Fruit fly (Drosophila melanogaster): ENCODE measurements around the gene pins.
A peak's percentile ranks its signal among the peaks of the same experiment; 100 is the strongest.

pins gene

dm6 chr3R:27553921-27554320, 28.7 kb upstream of the pins start (continued):
- peak; percentile 36; the same call in 1 of the 2 replicates for TF ChIP-seq ranshi (GFP tag; IDR thresholded peaks at IDR 0.05)
- no peak for TF ChIP-seq CHES-1-like (GFP tag; optimal IDR thresholded peaks at IDR 0.05)
- peak; percentile 91 for TF ChIP-seq sens (GFP tag)
- TF ChIP-seq CG1602 (GFP tag; optimal IDR thresholded peaks at IDR 0.05): peak; percentile 34
- TF ChIP-seq CG13296 (GFP tag; optimal IDR thresholded peaks at IDR 0.05): no peak
- no peak for TF ChIP-seq Taf1 (GFP tag; IDR thresholded peaks at IDR 0.05)
- TF ChIP-seq CG31224 (GFP tag; IDR thresholded peaks at IDR 0.05): no peak; the same call in 1 of the 2 replicates
- peak; percentile 47 for TF ChIP-seq ssp (GFP tag; IDR thresholded peaks at IDR 0.05)
- no peak for TF ChIP-seq D (optimal IDR thresholded peaks at IDR 0.05)
- TF ChIP-seq D (GFP tag; optimal IDR thresholded peaks at IDR 0.05): peak; percentile 27
- TF ChIP-seq dati (GFP tag; IDR thresholded peaks at IDR 0.05): no peak
- 0 out of 3 replicates have a peak, but pooled peaks have one; percentile 48 for TF ChIP-seq gce (GFP tag; IDR thresholded peaks at IDR 0.05)
- no peak for TF ChIP-seq mam (GFP tag; optimal IDR thresholded peaks at IDR 0.05)
- no peak for TF ChIP-seq pzg (GFP tag; optimal IDR thresholded peaks at IDR 0.05)
- 0 out of 2 replicates have a peak, but pooled peaks have one; percentile 21 for TF ChIP-seq chm (GFP tag; IDR thresholded peaks at IDR 0.05)
- no peak for TF ChIP-seq CG34224 (GFP tag; IDR thresholded peaks at IDR 0.05; ENCODE audit: partially characterized antibody)
- TF ChIP-seq CG1832 (GFP tag; optimal IDR thresholded peaks at IDR 0.05): no peak
- no peak for TF ChIP-seq slou (GFP tag; optimal IDR thresholded peaks at IDR 0.05)
- no peak for TF ChIP-seq tx (GFP tag; optimal IDR thresholded peaks at IDR 0.05)
- TF ChIP-seq CG34376 (GFP tag; optimal IDR thresholded peaks at IDR 0.05): no peak
- TF ChIP-seq aop (GFP tag; IDR thresholded peaks at IDR 0.05): 0 out of 2 replicates have a peak, but pooled peaks have one; percentile 31
- no peak for TF ChIP-seq chinmo (GFP tag; IDR thresholded peaks at IDR 0.05; ENCODE audit: partially characterized antibody)
- TF ChIP-seq CG9437 (GFP tag; optimal IDR thresholded peaks at IDR 0.05): peak; percentile 2
- peak; percentile 15 to 57 for TF ChIP-seq bsh (GFP tag; optimal IDR thresholded peaks at IDR 0.05)
- no peak for TF ChIP-seq gsb (GFP tag; IDR thresholded peaks at IDR 0.05)
- peak in 1 of 2 experiments; percentile 38 for TF ChIP-seq Eip74EF (GFP tag; optimal IDR thresholded peaks at IDR 0.05)
- TF ChIP-seq Bdp1 (GFP tag; optimal IDR thresholded peaks at IDR 0.05): no peak
- TF ChIP-seq sisA (GFP tag; IDR thresholded peaks at IDR 0.05): peak; percentile 73
- peak; percentile 16 for TF ChIP-seq CG12942 (GFP tag; optimal IDR thresholded peaks at IDR 0.05)
- peak; percentile 63; the same call in 1 of the 3 replicates for TF ChIP-seq so (GFP tag; IDR thresholded peaks at IDR 0.05)
- TF ChIP-seq mirr (GFP tag; optimal IDR thresholded peaks at IDR 0.05): no peak
- 0 out of 2 replicates have a peak, but pooled peaks have one; percentile 26 for TF ChIP-seq CG1024 (GFP tag; IDR thresholded peaks at IDR 0.05)
- TF ChIP-seq CrebB (tag; optimal IDR thresholded peaks at IDR 0.05): no peak
- TF ChIP-seq ap (GFP tag; IDR thresholded peaks at IDR 0.05): peak; percentile 50
- TF ChIP-seq CG2712 (tag; optimal IDR thresholded peaks at IDR 0.05): peak; percentile 69
- TF ChIP-seq unc-4 (GFP tag; IDR thresholded peaks at IDR 0.05; ENCODE audit: partially characterized antibody): no peak
- TF ChIP-seq wek (GFP tag; optimal IDR thresholded peaks at IDR 0.05): no peak
- TF ChIP-seq chif (GFP tag; optimal IDR thresholded peaks at IDR 0.05): peak; percentile 17 to 44
- TF ChIP-seq pum (GFP tag; optimal IDR thresholded peaks at IDR 0.05): peak; percentile 25
- TF ChIP-seq TFAM (GFP tag; optimal IDR thresholded peaks at IDR 0.05): no peak
- peak; percentile 77 for TF ChIP-seq CG11504 (tag; optimal IDR thresholded peaks at IDR 0.05)
- TF ChIP-seq trem (tag; optimal IDR thresholded peaks at IDR 0.05): peak; percentile 16
- peak; percentile 1 for TF ChIP-seq CG12659 (GFP tag; optimal IDR thresholded peaks at IDR 0.05)
- peak; percentile 34; the same call in 1 of the 2 replicates for TF ChIP-seq CG32772 (GFP tag; IDR thresholded peaks at IDR 0.05)
- no peak for TF ChIP-seq tll (GFP tag; optimal IDR thresholded peaks at IDR 0.05)
- 0 out of 3 replicates have a peak, but pooled peaks have one; percentile 29 for TF ChIP-seq otp (GFP tag; IDR thresholded peaks at IDR 0.05)
- 0 out of 2 replicates have a peak, but pooled peaks have one; percentile 27 for TF ChIP-seq CG3847 (GFP tag; IDR thresholded peaks at IDR 0.05)
- peak; percentile 18 for TF ChIP-seq jing (GFP tag; optimal IDR thresholded peaks at IDR 0.05)
- TF ChIP-seq CG18262 (tag; optimal IDR thresholded peaks at IDR 0.05): peak; percentile 53
- TF ChIP-seq CG1529 (GFP tag; optimal IDR thresholded peaks at IDR 0.05): peak; percentile 25
- peak; percentile 47 for TF ChIP-seq CG5245 (GFP tag; optimal IDR thresholded peaks at IDR 0.05)

All from whole organism, embryonic.